Worm (Caenorhabditis elegans) whole organism, late embryonic: ENCODE measurements around the gene F57G12.1.

Experiments used
- F13H6.1 ChIP-seq: sonication (generic microtip); optimal IDR thresholded peaks from 2 replicates; lab custom pipeline; 2016; ENCODE audit warnings: missing genetic modification characterization, missing compliant biosample characterization
- K09A11.1 ChIP-seq: sonication (generic microtip); optimal IDR thresholded peaks from 2 replicates; lab custom pipeline; 2017; ENCODE audit warnings: antibody characterized with exemption, mild to moderate bottlenecking, missing genetic modification characterization, missing compliant biosample characterization; ENCODE audit not compliant: insufficient read depth
- ama-1 ChIP-seq: fragments of 150-350 bp; optimal IDR thresholded peaks from 2 replicates; lab custom pipeline; 2014
- ceh-19 ChIP-seq: fragments of 200-800 bp; sonication (Bioruptor generic); optimal IDR thresholded peaks from 2 replicates; lab custom pipeline; 2018; ENCODE audit warnings: mild to moderate bottlenecking, missing genetic modification characterization, missing compliant biosample characterization
- ceh-2 ChIP-seq: sonication (generic microtip); optimal IDR thresholded peaks from 2 replicates; lab custom pipeline; 2016; ENCODE audit warnings: missing genotype, missing genetic modification characterization, missing compliant biosample characterization
- ceh-45 ChIP-seq: fragments of 200-800 bp; sonication (Bioruptor generic); IDR thresholded peaks from 2 replicates; pipeline ENCODE4 v1.3.6; 2022; ENCODE audit warnings: missing genetic modification reagents, missing genetic modification characterization, missing compliant biosample characterization
- ceh-48 ChIP-seq: sonication (generic microtip); optimal IDR thresholded peaks from 2 replicates; lab custom pipeline; 2016; ENCODE audit warnings: missing genetic modification characterization, inconsistent platforms, missing compliant biosample characterization
- che-1 ChIP-seq: sonication (generic microtip); optimal IDR thresholded peaks from 2 replicates; lab custom pipeline; 2016; ENCODE audit warnings: mild to moderate bottlenecking, missing genetic modification characterization, missing compliant biosample characterization
- elt-4 ChIP-seq: sonication (generic microtip); optimal IDR thresholded peaks from 2 replicates; lab custom pipeline; 2016; ENCODE audit warnings: missing genetic modification characterization, missing compliant biosample characterization
- hlh-15 ChIP-seq: sonication (generic microtip); optimal IDR thresholded peaks from 2 replicates; lab custom pipeline; 2016; ENCODE audit warnings: missing genetic modification characterization, missing compliant biosample characterization
- nhr-11 ChIP-seq: fragments of 150-350 bp; optimal IDR thresholded peaks from 2 replicates; lab custom pipeline; 2014; ENCODE audit warnings: missing biosample characterization, missing genetic modification characterization
- nhr-232 ChIP-seq: sonication (generic microtip); optimal IDR thresholded peaks from 2 replicates; lab custom pipeline; 2016; ENCODE audit warnings: missing genetic modification characterization, missing compliant biosample characterization
- pat-9 ChIP-seq: fragments of 200-800 bp; sonication (Bioruptor generic); optimal IDR thresholded peaks from 2 replicates; lab custom pipeline; 2018; ENCODE audit warnings: mild to moderate bottlenecking, missing genetic modification characterization, moderate library complexity, missing compliant biosample characterization
- pha-4 ChIP-seq: fragments of 150-350 bp; optimal IDR thresholded peaks from 2 replicates; lab custom pipeline; 2018; ENCODE audit warnings: missing biosample characterization, missing genetic modification reagents, missing genetic modification characterization

- TF ChIP-seq F13H6.1 (no peak), ceh-19 (GFP tag; lab: Kevin White, UChicago) (no peak), pat-9 (tag; lab: Kevin White, UChicago) (no peak), che-1 (tag; lab: Kevin White, UChicago) (no peak), ceh-48 (no peak), nhr-11 (tag; lab: Kevin White, UChicago) (no peak), pha-4 (no peak), nhr-232 (tag; lab: Kevin White, UChicago) (no peak), hlh-15 (no peak), ceh-45 (GFP tag; lab: Robert Waterston, UW) (no peak), ceh-2 (tag; lab: Kevin White, UChicago) (no peak), elt-4 (tag; lab: Kevin White, UChicago) (no peak), ama-1 (no peak), K09A11.1 (no peak)
These were observed 30.4 kb upstream of the F57G12.1 start for ce11 chrX:12201840-12202239.
